Worm (Caenorhabditis elegans) whole organism, L2 larva: ENCODE data around the gene sss-1.

Experiments
- F13H6.1 ChIP-seq: sonication (generic microtip); optimal IDR thresholded peaks from 2 replicates; lab custom pipeline; 2016; ENCODE audit warnings: missing genetic modification characterization, missing compliant biosample characterization
- ZK546.5 ChIP-seq: sonication (generic microtip); optimal IDR thresholded peaks from 2 replicates; lab custom pipeline; 2017; ENCODE audit warnings: missing biosample characterization, missing genetic modification characterization
- alr-1 ChIP-seq: fragments of 150-350 bp; optimal IDR thresholded peaks from 2 replicates; lab custom pipeline; 2014; ENCODE audit warnings: missing biosample characterization, missing genetic modification characterization
- ama-1 ChIP-seq: fragments of 150-350 bp; optimal IDR thresholded peaks from 2 replicates; lab custom pipeline; 2018; ENCODE audit warnings: inconsistent platforms
- blmp-1 ChIP-seq: sonication (generic microtip); optimal IDR thresholded peaks from 2 replicates; lab custom pipeline; 2017; ENCODE audit warnings: missing genetic modification characterization, mild to moderate bottlenecking, missing compliant biosample characterization, antibody characterized with exemption, moderate library complexity; ENCODE audit not compliant: insufficient read depth
- ceh-82 ChIP-seq: fragments of 150-350 bp; optimal IDR thresholded peaks from 2 replicates; lab custom pipeline; 2014; ENCODE audit warnings: missing biosample characterization, missing genetic modification characterization
- egl-27 ChIP-seq: sonication (generic microtip); optimal IDR thresholded peaks from 3 replicates; lab custom pipeline; 2017; ENCODE audit warnings: missing biosample characterization, missing genetic modification reagents, missing genetic modification characterization
- elt-3 ChIP-seq: sonication (generic microtip); optimal IDR thresholded peaks from 2 replicates; lab custom pipeline; 2017; ENCODE audit warnings: missing biosample characterization, missing genetic modification characterization
- lin-13 ChIP-seq: fragments of 150-350 bp; optimal IDR thresholded peaks from 2 replicates; lab custom pipeline; 2014; ENCODE audit warnings: missing biosample characterization, missing genetic modification reagents, missing genetic modification characterization
- lsy-2 ChIP-seq, 2 experiments: fragments of 150-350 bp in 1 of 2; sonication (generic microtip) in 1 of 2; optimal IDR thresholded peaks; 2 replicates each; lab custom pipeline; 2014 to 2017; ENCODE audit warnings: missing biosample characterization in 2 of 2, missing genetic modification characterization in 2 of 2
- mab-5 ChIP-seq: fragments of 150-350 bp; optimal IDR thresholded peaks from 2 replicates; lab custom pipeline; 2014; ENCODE audit warnings: missing biosample characterization, missing genetic modification characterization
- mbf-1 ChIP-seq: sonication (generic microtip); optimal IDR thresholded peaks from 2 replicates; lab custom pipeline; 2017; ENCODE audit warnings: missing biosample characterization, missing genetic modification characterization
- nhr-10 ChIP-seq: sonication (generic microtip); optimal IDR thresholded peaks from 2 replicates; lab custom pipeline; 2017; ENCODE audit warnings: missing biosample characterization, missing genetic modification characterization
- nhr-11 ChIP-seq: fragments of 150-350 bp; optimal IDR thresholded peaks from 2 replicates; lab custom pipeline; 2014; ENCODE audit warnings: missing biosample characterization, missing genetic modification characterization
- nhr-21 ChIP-seq: fragments of 150-350 bp; optimal IDR thresholded peaks from 2 replicates; lab custom pipeline; 2014; ENCODE audit warnings: missing biosample characterization, missing genetic modification characterization
- nhr-23 ChIP-seq: fragments of 150-350 bp; optimal IDR thresholded peaks from 2 replicates; lab custom pipeline; 2014; ENCODE audit warnings: missing biosample characterization, missing genetic modification reagents, missing genetic modification characterization
- sma-9 ChIP-seq, 2 experiments: fragments of 150-350 bp in 1 of 2; sonication (generic microtip) in 1 of 2; optimal IDR thresholded peaks; 2 replicates each; lab custom pipeline; 2014 to 2016; ENCODE audit warnings: missing genetic modification characterization in 2 of 2, mild to moderate bottlenecking in 1 of 2, missing biosample characterization in 1 of 2, missing compliant biosample characterization in 1 of 2, missing genetic modification reagents in 1 of 2, moderate library complexity in 1 of 2

sss-1 gene

DNA sequence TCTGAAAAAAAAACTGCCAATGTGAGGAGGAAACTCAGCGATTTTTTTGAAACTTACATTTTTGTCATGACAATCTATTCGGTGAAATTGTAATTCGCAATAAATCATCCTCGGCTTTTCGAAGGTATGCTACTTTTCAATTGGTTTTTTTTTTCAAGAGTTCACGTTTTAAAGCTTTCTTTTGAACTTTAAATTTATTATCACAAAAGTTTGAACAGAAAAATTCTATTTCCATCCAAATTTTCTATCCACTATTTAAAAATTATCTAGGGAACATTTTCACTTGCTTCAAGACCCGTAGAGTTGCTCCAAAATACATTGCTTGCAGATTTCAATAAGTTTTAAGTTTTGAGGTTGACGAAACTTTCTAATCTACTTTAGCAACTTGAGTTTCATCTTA lies 47.0 kb downstream of the sss-1 start, which contains the start of gene K07F5.6:
Gene K07F5.6 (minus strand): TSS at position 101 of the 400 bp plus-strand sequence.
- TF ChIP-seq ZK546.5 (no peak), sma-9 (GFP tag; optimal IDR thresholded peaks at IDR 0.05; lab: Kevin White, UChicago) (no peak), sma-9 (tag; optimal IDR thresholded peaks at IDR 0.05; lab: Kevin White, UChicago) (no peak)

DNA sequence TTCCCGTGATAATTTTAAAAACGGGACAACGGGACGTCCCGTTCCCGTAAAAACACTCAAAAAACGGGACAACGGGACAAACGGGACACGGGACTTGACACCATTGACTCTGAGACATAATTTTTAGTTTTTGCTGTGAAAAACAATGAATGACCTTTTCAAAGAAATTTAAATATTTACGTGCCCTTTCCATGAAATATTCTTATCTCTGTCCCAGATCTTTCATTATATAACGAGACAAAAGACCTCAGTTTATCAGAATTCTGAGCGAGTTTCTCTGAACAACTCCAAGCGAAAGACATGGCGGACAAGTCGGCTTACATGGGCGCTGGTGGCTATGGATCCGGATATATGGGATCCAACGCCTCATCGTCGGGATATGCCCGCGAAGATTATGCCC lies 49.8 kb downstream of the sss-1 start, which contains the start of gene nspd-2:
Gene nspd-2 (plus strand): TSS at position 301 of the 400 bp plus-strand sequence.
- TF ChIP-seq alr-1: no peak
- TF ChIP-seq F13H6.1 (tag; lab: Kevin White, UChicago): no peak
- TF ChIP-seq ZK546.5: no peak
- TF ChIP-seq nhr-10: no peak
- no peak for TF ChIP-seq ama-1
- no peak for TF ChIP-seq nhr-23 (tag; lab: Kevin White, UChicago)
- TF ChIP-seq mab-5 (tag; lab: Kevin White, UChicago): no peak
- no peak for TF ChIP-seq mbf-1
- TF ChIP-seq nhr-11 (tag; lab: Kevin White, UChicago): no peak
- TF ChIP-seq elt-3 (tag; lab: Kevin White, UChicago): no peak
- no peak for TF ChIP-seq lin-13
- TF ChIP-seq ceh-82 (tag; lab: Kevin White, UChicago): no peak
- TF ChIP-seq lsy-2 (tag; optimal IDR thresholded peaks at IDR 0.05; lab: Kevin White, UChicago): no peak
- no peak for TF ChIP-seq nhr-21 (tag; lab: Kevin White, UChicago)
- no peak for TF ChIP-seq egl-27 (tag; lab: Kevin White, UChicago)
- TF ChIP-seq blmp-1: no peak
